Fruit fly (Drosophila melanogaster) whole organism, embryonic: ENCODE results near the gene CG15145.

Source experiments
- Atf-2 ChIP-seq: fragments of 200-800 bp; sonication (Bioruptor generic); optimal IDR thresholded peaks from 2 replicates; lab custom pipeline; 2016; ENCODE audit warnings: missing biosample characterization, missing genetic modification characterization
- CG10147 ChIP-seq: fragments of 200-800 bp; sonication (Bioruptor generic); optimal IDR thresholded peaks from 2 replicates; lab custom pipeline; 2019; ENCODE audit warnings: missing biosample characterization, mild to moderate bottlenecking, missing genetic modification characterization, moderate library complexity
- CG10366 ChIP-seq: fragments of 200-800 bp; sonication (Bioruptor generic); IDR thresholded peaks from 2 replicates; pipeline ENCODE4 v1.3.6; 2022; ENCODE audit warnings: missing biosample characterization, missing genetic modification characterization
- CG12219 ChIP-seq: fragments of 200-800 bp; sonication (Bioruptor generic); optimal IDR thresholded peaks from 3 replicates; lab custom pipeline; 2018; ENCODE audit warnings: missing biosample characterization, mild to moderate bottlenecking, missing genetic modification characterization
- CG1233 ChIP-seq: fragments of 200-800 bp; sonication (Bioruptor generic); optimal IDR thresholded peaks from 4 replicates; lab custom pipeline; 2018; ENCODE audit warnings: missing biosample characterization, mild to moderate bottlenecking, missing genetic modification characterization
- CG13775 ChIP-seq: fragments of 200-800 bp; sonication (Bioruptor generic); optimal IDR thresholded peaks from 3 replicates; lab custom pipeline; 2017; ENCODE audit warnings: missing biosample characterization, mild to moderate bottlenecking, missing genetic modification characterization
- CG14050 ChIP-seq: fragments of 200-800 bp; sonication (Bioruptor generic); IDR thresholded peaks from 3 replicates; pipeline ENCODE4 v1.3.6; 2022; ENCODE audit warnings: missing biosample characterization, missing genetic modification characterization
- CG14965 ChIP-seq: fragments of 200-800 bp; sonication (Bioruptor generic); optimal IDR thresholded peaks from 2 replicates; lab custom pipeline; 2016; ENCODE audit warnings: missing biosample characterization, missing genetic modification characterization, borderline replicate concordance
- CG16863 ChIP-seq: fragments of 200-800 bp; sonication (Bioruptor generic); optimal IDR thresholded peaks from 3 replicates; lab custom pipeline; 2016; ENCODE audit warnings: missing biosample characterization, missing genetic modification characterization
- CG17186 ChIP-seq: fragments of 200-800 bp; sonication (Bioruptor generic); optimal IDR thresholded peaks from 3 replicates; lab custom pipeline; 2017; ENCODE audit warnings: missing biosample characterization, missing genetic modification reagents, missing genetic modification characterization
- CG17568 ChIP-seq: fragments of 200-800 bp; sonication (Bioruptor generic); optimal IDR thresholded peaks from 2 replicates; lab custom pipeline; 2018; ENCODE audit warnings: missing biosample characterization, mild to moderate bottlenecking, missing genetic modification characterization, moderate library complexity
- CG17912 ChIP-seq: fragments of 200-800 bp; sonication (Bioruptor generic); optimal IDR thresholded peaks from 2 replicates; lab custom pipeline; 2018; ENCODE audit warnings: missing biosample characterization, mild to moderate bottlenecking, missing genetic modification characterization
- CG1832 ChIP-seq: fragments of 200-800 bp; sonication (Bioruptor generic); optimal IDR thresholded peaks from 2 replicates; lab custom pipeline; 2017; ENCODE audit warnings: missing biosample characterization, mild to moderate bottlenecking, missing genetic modification characterization, inconsistent platforms
- CG32767 ChIP-seq: fragments of 200-800 bp; sonication (Bioruptor generic); IDR thresholded peaks from 2 replicates; pipeline ENCODE4 v1.3.6; 2022; ENCODE audit warnings: missing biosample characterization, missing genetic modification characterization
- CG33557 ChIP-seq: fragments of 200-800 bp; sonication (Bioruptor generic); optimal IDR thresholded peaks from 2 replicates; lab custom pipeline; 2019; ENCODE audit warnings: missing biosample characterization, mild to moderate bottlenecking, missing genetic modification characterization, moderate library complexity
- CG3838 ChIP-seq: fragments of 200-800 bp; sonication (Bioruptor generic); optimal IDR thresholded peaks from 3 replicates; lab custom pipeline; 2016; ENCODE audit warnings: missing biosample characterization, missing genetic modification characterization
- CG6654 ChIP-seq: fragments of 200-800 bp; sonication (Bioruptor generic); optimal IDR thresholded peaks from 2 replicates; lab custom pipeline; 2017; ENCODE audit warnings: missing biosample characterization, mild to moderate bottlenecking, missing genetic modification characterization
- CG7372 ChIP-seq: fragments of 200-800 bp; sonication (Bioruptor generic); IDR thresholded peaks from 2 replicates; pipeline ENCODE4 v1.3.6; 2022; ENCODE audit warnings: missing biosample characterization, missing genetic modification characterization
- CG8765 ChIP-seq: fragments of 200-800 bp; sonication (Bioruptor generic); IDR thresholded peaks from 2 replicates; pipeline ENCODE4 v1.3.6; 2022; ENCODE audit warnings: missing biosample characterization, missing genetic modification characterization
- CHES-1-like ChIP-seq: fragments of 200-800 bp; sonication (Bioruptor generic); optimal IDR thresholded peaks from 2 replicates; lab custom pipeline; 2016; ENCODE audit warnings: missing biosample characterization, missing genetic modification characterization
- Drgx ChIP-seq: fragments of 200-800 bp; sonication (Bioruptor generic); IDR thresholded peaks from 2 replicates; pipeline ENCODE4 v1.3.6; 2022; ENCODE audit warnings: missing biosample characterization, missing genetic modification characterization
- ERR ChIP-seq: fragments of 200-800 bp; sonication (Bioruptor generic); optimal IDR thresholded peaks from 2 replicates; lab custom pipeline; 2016; ENCODE audit warnings: missing biosample characterization, missing genetic modification characterization
- Fer3 ChIP-seq: fragments of 200-800 bp; sonication (Bioruptor generic); optimal IDR thresholded peaks from 2 replicates; lab custom pipeline; 2018; ENCODE audit warnings: missing biosample characterization, mild to moderate bottlenecking, missing genetic modification characterization, moderate library complexity
- H2.0 ChIP-seq: fragments of 200-800 bp; sonication (Bioruptor generic); IDR thresholded peaks from 2 replicates; pipeline ENCODE4 v1.3.6; 2022; ENCODE audit warnings: missing biosample characterization, missing genetic modification characterization
- MESR4 ChIP-seq: fragments of 200-800 bp; sonication (Bioruptor generic); optimal IDR thresholded peaks from 2 replicates; lab custom pipeline; 2018; ENCODE audit warnings: missing biosample characterization, mild to moderate bottlenecking, missing genetic modification characterization, moderate library complexity
- MTF-1 ChIP-seq: fragments of 200-800 bp; sonication (Bioruptor generic); optimal IDR thresholded peaks from 2 replicates; lab custom pipeline; 2018; ENCODE audit warnings: missing biosample characterization, mild to moderate bottlenecking, missing genetic modification characterization, borderline replicate concordance
- NC2α ChIP-seq: fragments of 200-800 bp; sonication (Bioruptor generic); optimal IDR thresholded peaks from 2 replicates; lab custom pipeline; 2016; ENCODE audit warnings: missing biosample characterization, missing genetic modification characterization
- NfI ChIP-seq: fragments of 200-800 bp; sonication (Bioruptor generic); optimal IDR thresholded peaks from 3 replicates; lab custom pipeline; 2018; ENCODE audit warnings: missing biosample characterization, mild to moderate bottlenecking, missing genetic modification characterization, moderate library complexity
- Ptx1 ChIP-seq: fragments of 200-800 bp; sonication (Bioruptor generic); IDR thresholded peaks from 2 replicates; pipeline ENCODE4 v1.3.6; 2022; ENCODE audit warnings: missing biosample characterization, missing genetic modification characterization
- Rx ChIP-seq: fragments of 200-800 bp; sonication (Bioruptor generic); IDR thresholded peaks from 2 replicates; pipeline ENCODE4 v1.3.6; 2022; ENCODE audit warnings: missing biosample characterization, missing genetic modification characterization
- Scr ChIP-seq: fragments of 200-800 bp; sonication (Bioruptor generic); IDR thresholded peaks from 2 replicates; pipeline ENCODE4 v1.3.6; 2022; ENCODE audit warnings: missing biosample characterization, missing genetic modification characterization; ENCODE audit not compliant: partially characterized antibody
- Stat92E ChIP-seq, 3 experiments: fragments of >200 bp in 2 of 3; fragments of 200-800 bp in 1 of 3; sonication (Bioruptor generic) in 1 of 3; optimal IDR thresholded peaks; 2 replicates each; lab custom pipeline; 2017 to 2019; ENCODE audit warnings: missing biosample characterization in 3 of 3, missing genetic modification characterization in 3 of 3, mild to moderate bottlenecking in 1 of 3, moderate library complexity in 1 of 3
- Trl ChIP-seq, 3 experiments: fragments of >200 bp in 2 of 3; fragments of 200-800 bp in 1 of 3; sonication (Bioruptor generic) in 1 of 3; optimal IDR thresholded peaks; 2 replicates in 1 of 3; 3 replicates in 2 of 3; lab custom pipeline; 2016 to 2017; ENCODE audit warnings: missing biosample characterization in 1 of 3, missing genetic modification characterization in 1 of 3
- ara ChIP-seq: fragments of 200-800 bp; sonication (Bioruptor generic); IDR thresholded peaks from 2 replicates; pipeline ENCODE4 v1.3.6; 2022; ENCODE audit warnings: missing biosample characterization, missing genetic modification characterization
- az2 ChIP-seq: fragments of 200-800 bp; sonication (Bioruptor generic); optimal IDR thresholded peaks from 3 replicates; lab custom pipeline; 2016; ENCODE audit warnings: missing biosample characterization, missing genetic modification characterization
- bbx ChIP-seq: fragments of 200-800 bp; sonication (Bioruptor generic); IDR thresholded peaks from 2 replicates; pipeline ENCODE4 v1.3.6; 2022; ENCODE audit warnings: missing biosample characterization, missing genetic modification characterization; ENCODE audit not compliant: partially characterized antibody
- chif ChIP-seq, 2 experiments: fragments of 200-800 bp; sonication (Bioruptor generic); optimal IDR thresholded peaks; 3 replicates each; lab custom pipeline; 2016; ENCODE audit warnings: missing biosample characterization in 2 of 2, missing genetic modification characterization in 2 of 2
- dm ChIP-seq: fragments of 200-800 bp; sonication (Bioruptor generic); optimal IDR thresholded peaks from 3 replicates; lab custom pipeline; 2016; ENCODE audit warnings: missing biosample characterization, missing genetic modification characterization
- emc ChIP-seq: fragments of 200-800 bp; sonication (Bioruptor generic); optimal IDR thresholded peaks from 2 replicates; lab custom pipeline; 2016; ENCODE audit warnings: missing biosample characterization, missing genetic modification characterization
- en ChIP-seq: fragments of 200-800 bp; sonication (Bioruptor generic); optimal IDR thresholded peaks from 2 replicates; lab custom pipeline; 2016; ENCODE audit warnings: missing biosample characterization, missing genetic modification characterization
- fd102C ChIP-seq: fragments of 200-800 bp; sonication (Bioruptor generic); optimal IDR thresholded peaks from 2 replicates; lab custom pipeline; 2018; ENCODE audit warnings: missing biosample characterization, mild to moderate bottlenecking, missing genetic modification characterization, moderate library complexity
- fd96Cb ChIP-seq: fragments of 200-800 bp; sonication (Bioruptor generic); optimal IDR thresholded peaks from 2 replicates; lab custom pipeline; 2018; ENCODE audit warnings: missing biosample characterization, mild to moderate bottlenecking, missing genetic modification characterization, moderate library complexity
- gfzf ChIP-seq: fragments of 200-800 bp; sonication (Bioruptor generic); optimal IDR thresholded peaks from 2 replicates; lab custom pipeline; 2016; ENCODE audit warnings: missing biosample characterization, mild to moderate bottlenecking, missing genetic modification characterization, moderate library complexity
- kni ChIP-seq: fragments of 200-800 bp; sonication (Bioruptor generic); optimal IDR thresholded peaks from 3 replicates; lab custom pipeline; 2017; ENCODE audit warnings: mild to moderate bottlenecking, missing biosample characterization, missing genetic modification reagents, missing genetic modification characterization
- mirr ChIP-seq: fragments of 200-800 bp; sonication (Bioruptor generic); optimal IDR thresholded peaks from 3 replicates; lab custom pipeline; 2018; ENCODE audit warnings: missing biosample characterization, mild to moderate bottlenecking, missing genetic modification characterization
- shn ChIP-seq: fragments of 200-800 bp; sonication (Bioruptor generic); optimal IDR thresholded peaks from 3 replicates; lab custom pipeline; 2016; ENCODE audit warnings: missing biosample characterization, missing genetic modification characterization
- sim ChIP-seq: fragments of 200-800 bp; sonication (Bioruptor generic); IDR thresholded peaks from 2 replicates; pipeline ENCODE4 v1.3.6; 2022; ENCODE audit warnings: missing biosample characterization, missing genetic modification characterization
- sisA ChIP-seq: fragments of 200-800 bp; sonication (Bioruptor generic); IDR thresholded peaks from 2 replicates; pipeline ENCODE4 v1.3.6; 2022; ENCODE audit warnings: missing biosample characterization, missing genetic modification characterization
- sqz ChIP-seq: fragments of 200-800 bp; sonication (Bioruptor generic); optimal IDR thresholded peaks from 3 replicates; lab custom pipeline; 2018; ENCODE audit warnings: missing biosample characterization, mild to moderate bottlenecking, missing genetic modification characterization
- sug ChIP-seq: fragments of 200-800 bp; optimal IDR thresholded peaks from 2 replicates; lab custom pipeline; 2019; ENCODE audit warnings: missing biosample characterization, mild to moderate bottlenecking, missing genetic modification characterization, moderate library complexity
- twi ChIP-seq: fragments of 200-800 bp; optimal IDR thresholded peaks from 2 replicates; lab custom pipeline; 2019; ENCODE audit warnings: missing biosample characterization, mild to moderate bottlenecking, missing genetic modification characterization, moderate library complexity

The CG15145 gene

DNA sequence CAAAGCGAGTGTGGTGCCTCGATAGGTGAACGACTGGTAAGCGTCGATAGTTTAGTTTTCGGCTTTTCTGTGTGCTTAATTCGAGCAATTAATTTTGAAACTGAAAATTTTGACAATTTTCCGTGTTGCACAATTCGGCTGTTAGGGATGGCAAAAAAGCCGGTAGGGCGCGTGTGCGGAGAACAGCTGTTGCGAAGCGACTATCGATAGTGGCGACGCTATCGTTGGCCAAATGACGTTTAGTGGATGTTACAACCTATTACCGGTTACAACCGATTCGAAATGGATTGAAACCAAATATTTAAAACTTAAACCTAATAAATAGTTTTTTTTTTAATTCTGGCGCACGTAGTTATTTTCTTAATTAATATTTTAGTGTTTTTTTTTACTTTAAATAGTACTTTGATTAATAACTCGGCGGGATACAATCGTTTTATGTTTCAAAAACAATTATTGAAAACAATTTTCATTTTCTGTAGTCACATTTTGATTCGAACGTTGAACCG is 31.0 kb downstream of the CG15145 start, which contains the start of the genes mEFTs and Dhc36C (continued):
- no peak for TF ChIP-seq az2 (GFP tag; lab: Kevin White, UChicago)
- no peak for TF ChIP-seq CG17912 (GFP tag; lab: Kevin White, UChicago)
- no peak for TF ChIP-seq CG7372 (GFP tag; lab: Robert Waterston, UW)
- no peak for TF ChIP-seq kni
- no peak for TF ChIP-seq sqz (GFP tag; lab: Kevin White, UChicago)
- TF ChIP-seq CG13775 (GFP tag; lab: Kevin White, UChicago) = no peak
- no peak for TF ChIP-seq fd102C (GFP tag; lab: Kevin White, UChicago)
- no peak for TF ChIP-seq sim
- no peak for TF ChIP-seq CG32767 (GFP tag; lab: Robert Waterston, UW)
- TF ChIP-seq sisA (GFP tag; lab: Robert Waterston, UW) = no peak
- no peak for TF ChIP-seq CG14965 (GFP tag; lab: Kevin White, UChicago)
- TF ChIP-seq en (GFP tag; lab: Kevin White, UChicago) = no peak
- no peak for TF ChIP-seq NfI (GFP tag; lab: Kevin White, UChicago)
- TF ChIP-seq fd96Cb (tag; lab: Kevin White, UChicago) = no peak
- no peak for TF ChIP-seq ERR
- peak; percentile 43 for TF ChIP-seq gfzf
- peak; percentile 88 for TF ChIP-seq Scr
- TF ChIP-seq CG1832 (GFP tag; lab: Kevin White, UChicago) = no peak
- no peak for TF ChIP-seq CG8765 (GFP tag; lab: Robert Waterston, UW)
- no peak for TF ChIP-seq NC2α
- TF ChIP-seq mirr (GFP tag; lab: Kevin White, UChicago) = no peak
- TF ChIP-seq Stat92E (GFP tag; optimal IDR thresholded peaks at IDR 0.05; lab: Kevin White, UChicago) = no peak
- no peak for TF ChIP-seq CG33557
- TF ChIP-seq Ptx1 (GFP tag; lab: Robert Waterston, UW) = no peak
- no peak for TF ChIP-seq twi
- TF ChIP-seq CG17186 (GFP tag; lab: Kevin White, UChicago) = peak; percentile 79
- no peak for TF ChIP-seq sug (tag; lab: Kevin White, UChicago)
- no peak for TF ChIP-seq Drgx (GFP tag; lab: Robert Waterston, UW)
- TF ChIP-seq Atf-2 (GFP tag; lab: Kevin White, UChicago) = no peak
- no peak for TF ChIP-seq Trl (optimal IDR thresholded peaks at IDR 0.05; lab: Kevin White, UChicago)
- TF ChIP-seq Trl (GFP tag; optimal IDR thresholded peaks at IDR 0.05; lab: Kevin White, UChicago) = no peak
- no peak for TF ChIP-seq CG6654
- no peak for TF ChIP-seq chif (GFP tag; optimal IDR thresholded peaks at IDR 0.05; lab: Kevin White, UChicago)
- TF ChIP-seq MESR4 (GFP tag; lab: Kevin White, UChicago) = peak; percentile 66
- no peak for TF ChIP-seq CG16863 (GFP tag; lab: Kevin White, UChicago)
- TF ChIP-seq CG12219 = no peak
- no peak for TF ChIP-seq CG14050
- peak; percentile 70 for TF ChIP-seq dm (GFP tag; lab: Kevin White, UChicago)
- no peak for TF ChIP-seq ara (GFP tag; lab: Robert Waterston, UW)
- no peak for TF ChIP-seq CG1233
- TF ChIP-seq shn = no peak
- no peak for TF ChIP-seq Fer3 (tag; lab: Kevin White, UChicago)
- TF ChIP-seq Rx (GFP tag; lab: Robert Waterston, UW) = no peak
- no peak for TF ChIP-seq CHES-1-like
- TF ChIP-seq CG17568 (GFP tag; lab: Kevin White, UChicago) = no peak
- TF ChIP-seq emc (GFP tag; lab: Kevin White, UChicago) = no peak
- TF ChIP-seq MTF-1 = no peak
- TF ChIP-seq CG3838 = no peak
- TF ChIP-seq CG10147 (GFP tag; lab: Kevin White, UChicago) = no peak
- peak; percentile 91 for TF ChIP-seq bbx (GFP tag; lab: Robert Waterston, UW)
- no peak for TF ChIP-seq CG10366 (GFP tag; lab: Robert Waterston, UW)
- no peak for TF ChIP-seq H2.0
